Worm (Caenorhabditis elegans) whole organism, L3 larva: Measurements from ENCODE around the gene Y38H8A.2.

Experiments
- aly-2 ChIP-seq: fragments of 150-350 bp; optimal IDR thresholded peaks from 2 replicates; lab custom pipeline; 2014; ENCODE audit warnings: missing biosample characterization, missing genetic modification characterization
- eor-1 ChIP-seq, 2 experiments: fragments of 150-350 bp; optimal IDR thresholded peaks; 2 replicates each; lab custom pipeline; 2014 to 2018; ENCODE audit warnings: missing biosample characterization in 2 of 2, missing genetic modification characterization in 2 of 2
- lin-15B ChIP-seq: fragments of 150-350 bp; optimal IDR thresholded peaks from 2 replicates; lab custom pipeline; 2014; ENCODE audit warnings: missing biosample characterization, missing genetic modification characterization
- nhr-237 ChIP-seq: fragments of 150-350 bp; optimal IDR thresholded peaks from 2 replicates; lab custom pipeline; 2014; ENCODE audit warnings: missing biosample characterization, missing genetic modification characterization
- nhr-77 ChIP-seq: fragments of 150-350 bp; optimal IDR thresholded peaks from 2 replicates; lab custom pipeline; 2014; ENCODE audit warnings: missing biosample characterization, missing genetic modification characterization
- unc-62 ChIP-seq: fragments of 150-350 bp; sonication (generic microtip); optimal IDR thresholded peaks from 4 replicates; lab custom pipeline; 2014; ENCODE audit warnings: missing biosample characterization, missing genetic modification reagents, missing genetic modification characterization

- TF ChIP-seq nhr-77 (tag; lab: Kevin White, UChicago) (no peak), eor-1 (tag; optimal IDR thresholded peaks at IDR 0.05; lab: Kevin White, UChicago) (no peak), lin-15B (no peak), aly-2 (tag; lab: Kevin White, UChicago) (no peak), nhr-237 (no peak), unc-62 (GFP tag; lab: Kevin White, UChicago) (no peak)
These were observed 8.2 kb downstream of the Y38H8A.2 start, which contains the start of gene Y38H8A.1 for ce11 chrIV:13482469-13482868.
